Fruit fly (Drosophila melanogaster): Measurements from ENCODE around the gene Mob2.

Mob2 gene

dm6 chr3L:11491222-11491873, 70.7 kb downstream of the Mob2 start:
- TF ChIP-seq psq (optimal IDR thresholded peaks at IDR 0.05) (no peak), ttk (optimal IDR thresholded peaks at IDR 0.05) (no peak), h (optimal IDR thresholded peaks at IDR 0.05) (no peak), Sin3A (optimal IDR thresholded peaks at IDR 0.05) (no peak), insv (optimal IDR thresholded peaks at IDR 0.05) (no peak), Myc (optimal IDR thresholded peaks at IDR 0.05) (no peak)

- TF ChIP-seq Myc (optimal IDR thresholded peaks at IDR 0.05) (no peak), psq (optimal IDR thresholded peaks at IDR 0.05) (no peak), insv (optimal IDR thresholded peaks at IDR 0.05) (no peak), h (optimal IDR thresholded peaks at IDR 0.05) (no peak), ttk (optimal IDR thresholded peaks at IDR 0.05) (no peak), Sin3A (optimal IDR thresholded peaks at IDR 0.05) (no peak)
These were observed 71.5 kb downstream of the Mob2 start for dm6 chr3L:11490539-11490938.

- TF ChIP-seq insv (optimal IDR thresholded peaks at IDR 0.05), result no peak
- TF ChIP-seq ttk (optimal IDR thresholded peaks at IDR 0.05), result no peak
- no peak for TF ChIP-seq psq (optimal IDR thresholded peaks at IDR 0.05)
- no peak for TF ChIP-seq Myc (optimal IDR thresholded peaks at IDR 0.05)
- TF ChIP-seq Sin3A (optimal IDR thresholded peaks at IDR 0.05), result no peak
- TF ChIP-seq h (optimal IDR thresholded peaks at IDR 0.05), result no peak
These were observed 72.5 kb downstream of the Mob2 start for dm6 chr3L:11489489-11489888.

dm6 chr3L:11488264-11488663, 73.8 kb downstream of the Mob2 start:
- no peak for TF ChIP-seq ttk (optimal IDR thresholded peaks at IDR 0.05)
- TF ChIP-seq h (optimal IDR thresholded peaks at IDR 0.05), result no peak
- no peak for TF ChIP-seq psq (optimal IDR thresholded peaks at IDR 0.05)
- no peak for TF ChIP-seq Myc (optimal IDR thresholded peaks at IDR 0.05)

- TF ChIP-seq h (optimal IDR thresholded peaks at IDR 0.05) (no peak), Myc (optimal IDR thresholded peaks at IDR 0.05) (no peak), Sin3A (optimal IDR thresholded peaks at IDR 0.05) (no peak), insv (optimal IDR thresholded peaks at IDR 0.05) (no peak), ttk (optimal IDR thresholded peaks at IDR 0.05) (no peak), psq (optimal IDR thresholded peaks at IDR 0.05) (no peak)
These were observed 74.6 kb downstream of the Mob2 start, which contains the start of gene chrb for dm6 chr3L:11487327-11487973. chrb (plus strand) TSS chr3L:11487550.

- no peak for TF ChIP-seq Myc (optimal IDR thresholded peaks at IDR 0.05)
- TF ChIP-seq h (optimal IDR thresholded peaks at IDR 0.05), result no peak
- TF ChIP-seq ttk (optimal IDR thresholded peaks at IDR 0.05), result no peak
- TF ChIP-seq Sin3A (optimal IDR thresholded peaks at IDR 0.05), result no peak
- no peak for TF ChIP-seq psq (optimal IDR thresholded peaks at IDR 0.05)
- no peak for TF ChIP-seq insv (optimal IDR thresholded peaks at IDR 0.05)
These were observed 76.0 kb downstream of the Mob2 start for dm6 chr3L:11485956-11486609.

dm6 chr3L:11484483-11484882, 77.5 kb downstream of the Mob2 start:
- TF ChIP-seq h (optimal IDR thresholded peaks at IDR 0.05) (no peak), ttk (optimal IDR thresholded peaks at IDR 0.05) (no peak), insv (optimal IDR thresholded peaks at IDR 0.05) (no peak), Sin3A (optimal IDR thresholded peaks at IDR 0.05) (no peak), Myc (optimal IDR thresholded peaks at IDR 0.05) (no peak), psq (optimal IDR thresholded peaks at IDR 0.05) (no peak)

- TF ChIP-seq insv (optimal IDR thresholded peaks at IDR 0.05), result no peak
These were observed 78.9 kb downstream of the Mob2 start for dm6 chr3L:11483135-11483534.

- TF ChIP-seq ttk (optimal IDR thresholded peaks at IDR 0.05) (no peak), psq (optimal IDR thresholded peaks at IDR 0.05) (no peak), insv (optimal IDR thresholded peaks at IDR 0.05) (no peak), Myc (optimal IDR thresholded peaks at IDR 0.05) (no peak), Sin3A (optimal IDR thresholded peaks at IDR 0.05) (no peak), h (optimal IDR thresholded peaks at IDR 0.05) (no peak)
These were observed 81.7 kb downstream of the Mob2 start for dm6 chr3L:11480304-11480703.

- TF ChIP-seq Sin3A (optimal IDR thresholded peaks at IDR 0.05) (no peak), psq (optimal IDR thresholded peaks at IDR 0.05) (no peak), ttk (optimal IDR thresholded peaks at IDR 0.05) (no peak), insv (optimal IDR thresholded peaks at IDR 0.05) (no peak), Myc (optimal IDR thresholded peaks at IDR 0.05) (no peak), h (optimal IDR thresholded peaks at IDR 0.05) (no peak)
These were observed 87.4 kb downstream of the Mob2 start, which contains the start of gene Vha16-2 for dm6 chr3L:11474658-11475057. Vha16-2 (plus strand) TSS chr3L:11474958.

- TF ChIP-seq psq (optimal IDR thresholded peaks at IDR 0.05), result no peak
- no peak for TF ChIP-seq Sin3A (optimal IDR thresholded peaks at IDR 0.05)
- TF ChIP-seq Myc (optimal IDR thresholded peaks at IDR 0.05), result no peak
- TF ChIP-seq h (optimal IDR thresholded peaks at IDR 0.05), result no peak
- TF ChIP-seq insv (optimal IDR thresholded peaks at IDR 0.05), result no peak
- no peak for TF ChIP-seq ttk (optimal IDR thresholded peaks at IDR 0.05)
These were observed 89.0 kb downstream of the Mob2 start, which contains the start of gene Vha16-3 for dm6 chr3L:11472991-11473390. Vha16-3 (plus strand) TSS chr3L:11473291.

Data from Kc167 (cell line).